Worm (Caenorhabditis elegans) whole organism, L3 larva: ENCODE measurements around the gene dnj-8.

Experiments used
- ceh-28 ChIP-seq: fragments of 150-350 bp; optimal IDR thresholded peaks from 2 replicates; lab custom pipeline; 2014; ENCODE audit warnings: missing biosample characterization, missing genetic modification reagents, missing genetic modification characterization
- ceh-82 ChIP-seq: fragments of 150-350 bp; optimal IDR thresholded peaks from 2 replicates; lab custom pipeline; 2014; ENCODE audit warnings: missing biosample characterization, missing genetic modification characterization
- egl-27 ChIP-seq: sonication (generic microtip); optimal IDR thresholded peaks from 4 replicates; lab custom pipeline; 2017; ENCODE audit warnings: missing biosample characterization, missing genetic modification reagents, missing genetic modification characterization
- elt-3 ChIP-seq, 3 experiments: fragments of 150-350 bp in 1 of 3; sonication (generic microtip) in 2 of 3; optimal IDR thresholded peaks; 2 replicates in 2 of 3; 4 replicates in 1 of 3; lab custom pipeline; 2014 to 2017; ENCODE audit warnings: missing biosample characterization in 3 of 3, missing genetic modification characterization in 3 of 3
- fkh-10 ChIP-seq: sonication (generic microtip); optimal IDR thresholded peaks from 2 replicates; lab custom pipeline; 2017; ENCODE audit warnings: missing biosample characterization, missing genetic modification reagents, missing genetic modification characterization
- lin-15B ChIP-seq: fragments of 150-350 bp; optimal IDR thresholded peaks from 2 replicates; lab custom pipeline; 2014; ENCODE audit warnings: missing biosample characterization, missing genetic modification characterization
- lin-39 ChIP-seq: fragments of 150-350 bp; optimal IDR thresholded peaks from 2 replicates; lab custom pipeline; 2018; ENCODE audit warnings: missing biosample characterization, missing genetic modification reagents, missing genetic modification characterization
- lsy-12 ChIP-seq: sonication (generic microtip); optimal IDR thresholded peaks from 2 replicates; lab custom pipeline; 2016; ENCODE audit warnings: mild to moderate bottlenecking, missing genetic modification characterization, missing compliant biosample characterization
- mdl-1 ChIP-seq: fragments of 150-350 bp; optimal IDR thresholded peaks from 2 replicates; lab custom pipeline; 2014; ENCODE audit warnings: missing biosample characterization, missing genetic modification characterization
- nhr-12 ChIP-seq: fragments of 150-350 bp; optimal IDR thresholded peaks from 2 replicates; lab custom pipeline; 2014; ENCODE audit warnings: missing biosample characterization, missing genetic modification characterization
- pqm-1 ChIP-seq: fragments of 150-350 bp; optimal IDR thresholded peaks from 2 replicates; lab custom pipeline; 2017; ENCODE audit warnings: missing biosample characterization, missing genetic modification characterization, inconsistent platforms
- snpc-4 ChIP-seq: fragments of 150-350 bp; optimal IDR thresholded peaks from 2 replicates; lab custom pipeline; 2014; ENCODE audit warnings: missing biosample characterization, missing genetic modification characterization
- ztf-11 ChIP-seq: fragments of 150-350 bp; optimal IDR thresholded peaks from 2 replicates; lab custom pipeline; 2014; ENCODE audit warnings: missing biosample characterization, missing genetic modification characterization
- ztf-4 ChIP-seq: fragments of 150-350 bp; optimal IDR thresholded peaks from 2 replicates; lab custom pipeline; 2014; ENCODE audit warnings: missing biosample characterization, missing genetic modification characterization

DNA sequence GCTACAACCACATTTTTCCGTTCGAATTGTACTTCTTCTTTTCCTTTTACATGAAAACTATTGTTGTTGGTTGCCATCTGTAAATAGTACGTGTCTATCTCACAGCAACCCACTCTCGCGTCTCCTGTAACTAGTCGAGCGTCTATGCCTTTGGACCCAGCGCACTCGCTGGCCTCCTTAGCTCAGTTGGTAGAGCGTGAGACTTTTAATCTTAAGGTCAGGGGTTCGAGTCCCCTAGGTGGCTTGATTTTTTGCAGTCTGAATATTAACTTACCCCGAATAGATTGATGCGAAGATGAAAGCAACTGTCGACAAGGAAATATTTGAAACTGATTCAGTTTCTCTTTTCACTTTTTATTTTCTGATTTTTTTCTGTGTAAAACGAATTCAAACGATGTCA is 32.8 kb downstream of the dnj-8 start, which contains the start of gene mpz-3:
- TF ChIP-seq mdl-1 (tag; lab: Kevin White, UChicago) (no peak), snpc-4 (tag; lab: Kevin White, UChicago) (no peak), ceh-28 (tag; lab: Kevin White, UChicago) (no peak), ceh-82 (tag; lab: Kevin White, UChicago) (no peak), lin-15B (tag; lab: Kevin White, UChicago) (no peak), fkh-10 (GFP tag; lab: Kevin White, UChicago) (no peak), pqm-1 (tag; lab: Kevin White, UChicago) (no peak), lsy-12 (peak; percentile 42), ztf-4 (no peak), lin-39 (peak; percentile 73), egl-27 (tag; lab: Kevin White, UChicago) (no peak), nhr-12 (tag; lab: Kevin White, UChicago) (no peak), elt-3 (tag; optimal IDR thresholded peaks at IDR 0.05; lab: Kevin White, UChicago) (no peak), ztf-11 (no peak)
